Worm (Caenorhabditis elegans): ENCODE data around the gene inx-6.

- TF ChIP-seq W03F9.2 (tag; optimal IDR thresholded peaks at IDR 0.05) (no peak), him-1 (tag; optimal IDR thresholded peaks at IDR 0.05) (no peak)
These were observed 50.4 kb downstream of the inx-6 start for ce11 chrIV:12796811-12797210.

All from whole organism, L4/young adult.